Fruit fly (Drosophila melanogaster): ENCODE measurements around the gene Polr3I.

- no peak for TF ChIP-seq CG11617 (GFP tag; optimal IDR thresholded peaks at IDR 0.05)
- no peak for TF ChIP-seq CG12768 (GFP tag; optimal IDR thresholded peaks at IDR 0.05)
- TF ChIP-seq cic (GFP tag; optimal IDR thresholded peaks at IDR 0.05), result no peak
- no peak for TF ChIP-seq Crg-1 (GFP tag; optimal IDR thresholded peaks at IDR 0.05)
- TF ChIP-seq ovo (GFP tag; optimal IDR thresholded peaks at IDR 0.05), result no peak
- no peak for TF ChIP-seq CG1620 (GFP tag; optimal IDR thresholded peaks at IDR 0.05)
- no peak for TF ChIP-seq CG7045 (GFP tag; optimal IDR thresholded peaks at IDR 0.05)
- no peak for TF ChIP-seq CG14711 (tag; optimal IDR thresholded peaks at IDR 0.05)
- no peak for TF ChIP-seq kay (GFP tag; ENCODE audit: borderline replicate concordance)
- TF ChIP-seq Clk (GFP tag; optimal IDR thresholded peaks at IDR 0.05), result no peak
- no peak for TF ChIP-seq Mnt (GFP tag; optimal IDR thresholded peaks at IDR 0.05)
These were observed 38.2 kb downstream of the Polr3I start for dm6 chrX:16922626-16923025.
